Worm (Caenorhabditis elegans) whole organism, early embryonic: ENCODE data around the gene F08G12.11.

ENCODE experiments used
- flt-1 ChIP-seq: fragments of 200-800 bp; sonication (Bioruptor generic); IDR thresholded peaks from 2 replicates; pipeline ENCODE4 v1.3.6; 2022; ENCODE audit warnings: missing genetic modification characterization, missing compliant biosample characterization
- sea-1 ChIP-seq: fragments of 200-800 bp; sonication (Bioruptor generic); conservative IDR thresholded peaks from 2 replicates; pipeline ENCODE4 v1.3.6; 2022; ENCODE audit warnings: missing genetic modification characterization, missing compliant biosample characterization

DNA sequence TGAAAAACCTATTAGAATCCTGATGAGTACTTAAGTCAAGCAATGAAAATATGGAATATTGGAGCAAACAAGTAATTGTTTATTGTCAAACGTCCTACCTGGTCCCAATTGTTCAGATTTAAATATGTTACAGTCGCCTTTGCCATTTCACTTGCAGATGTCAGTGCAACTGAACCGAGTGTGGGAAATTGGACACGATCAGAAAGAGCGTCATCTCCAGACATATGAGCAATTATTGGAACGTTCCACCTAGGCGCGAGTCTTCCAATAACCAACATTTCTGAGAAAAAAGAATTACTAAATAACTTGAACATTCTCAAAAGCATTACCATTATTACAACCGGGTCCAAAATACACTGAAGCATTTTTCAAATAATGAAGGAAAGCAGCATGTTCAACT is 21.7 kb upstream of the F08G12.11 start:
- TF ChIP-seq sea-1 (GFP tag; lab: Robert Waterston, UW) (no peak), flt-1 (GFP tag; lab: Robert Waterston, UW) (no peak)
